Worm (Caenorhabditis elegans): ENCODE data around the gene wee-1.1.

Gene wee-1.1

DNA sequence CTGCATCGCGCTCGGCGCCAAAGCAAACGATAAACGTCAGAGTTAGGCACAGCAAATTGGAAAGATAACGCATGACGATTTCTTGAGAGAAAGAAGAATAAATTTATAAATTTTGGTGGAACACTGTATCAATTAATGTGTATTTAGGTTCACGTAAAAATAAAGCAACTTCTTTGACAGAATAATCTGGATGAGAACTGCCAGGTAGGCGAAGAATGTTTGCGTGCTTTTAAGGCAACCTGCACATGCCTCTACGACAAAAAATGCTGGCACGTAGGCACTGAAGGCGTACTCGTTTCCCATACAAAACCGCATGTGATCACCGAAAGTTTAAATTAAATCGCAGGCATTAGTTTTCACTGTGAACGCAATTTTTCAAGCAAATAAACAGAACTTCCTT, 30.2 kb downstream of the wee-1.1 start, which contains the start of gene F35H8.1:
Gene F35H8.1, minus strand, starts transcription at position 101 of the 400 bp plus-strand sequence.
- no peak for TF ChIP-seq K09A11.1 (tag; optimal IDR thresholded peaks at IDR 0.05; ENCODE audit: insufficient read depth)
- TF ChIP-seq ahr-1 (tag; optimal IDR thresholded peaks at IDR 0.05): no peak
- TF ChIP-seq ceh-19 (GFP tag; optimal IDR thresholded peaks at IDR 0.05): no peak
- TF ChIP-seq hlh-15 (tag; optimal IDR thresholded peaks at IDR 0.05): no peak
- no peak for TF ChIP-seq zip-5 (tag; optimal IDR thresholded peaks at IDR 0.05)
- TF ChIP-seq eyg-1 (tag; optimal IDR thresholded peaks at IDR 0.05): no peak
- TF ChIP-seq lim-6 (tag; optimal IDR thresholded peaks at IDR 0.05): no peak
- no peak for TF ChIP-seq hlh-6 (tag; optimal IDR thresholded peaks at IDR 0.05)
- no peak for TF ChIP-seq tbx-7 (tag; optimal IDR thresholded peaks at IDR 0.05)
- no peak for TF ChIP-seq pros-1 (tag; optimal IDR thresholded peaks at IDR 0.05)
- TF ChIP-seq tbx-2 (tag; optimal IDR thresholded peaks at IDR 0.05): no peak
- TF ChIP-seq ztf-16 (tag; optimal IDR thresholded peaks at IDR 0.05): no peak
- TF ChIP-seq sdc-2 (tag; optimal IDR thresholded peaks at IDR 0.05): no peak
- TF ChIP-seq K02D7.2 (tag; optimal IDR thresholded peaks at IDR 0.05): no peak
- no peak for TF ChIP-seq gmeb-2 (tag; optimal IDR thresholded peaks at IDR 0.05)
- TF ChIP-seq elt-4 (tag; optimal IDR thresholded peaks at IDR 0.05): no peak

- TF ChIP-seq ets-4 (tag; optimal IDR thresholded peaks at IDR 0.05) (no peak), K02D7.2 (tag; optimal IDR thresholded peaks at IDR 0.05) (no peak), pha-2 (tag; optimal IDR thresholded peaks at IDR 0.05) (no peak), sox-4 (tag; optimal IDR thresholded peaks at IDR 0.05) (no peak), elt-4 (tag; optimal IDR thresholded peaks at IDR 0.05) (no peak), ceh-6 (GFP tag; optimal IDR thresholded peaks at IDR 0.05) (no peak), nfya-1 (tag; optimal IDR thresholded peaks at IDR 0.05) (no peak)
Observed at ce11 chrII:9551536-9551935, 31.8 kb downstream of the wee-1.1 start, which contains the start of gene F35H8.12. F35H8.12 (plus strand) TSS chrII:9551836.

- TF ChIP-seq nhr-11 (tag; optimal IDR thresholded peaks at IDR 0.05) (no peak), ceh-2 (tag; optimal IDR thresholded peaks at IDR 0.05) (no peak), ceh-45 (GFP tag; IDR thresholded peaks at IDR 0.05) (no peak), F13H6.1 (tag; optimal IDR thresholded peaks at IDR 0.05) (no peak), syd-9 (tag; optimal IDR thresholded peaks at IDR 0.05) (no peak), K02D7.2 (tag; optimal IDR thresholded peaks at IDR 0.05) (no peak), npax-4 (tag; optimal IDR thresholded peaks at IDR 0.05) (no peak), zip-5 (tag; optimal IDR thresholded peaks at IDR 0.05) (no peak), dve-1 (tag; optimal IDR thresholded peaks at IDR 0.05) (no peak)
Observed at ce11 chrII:9550718-9551117, 32.6 kb downstream of the wee-1.1 start, which contains the start of gene sra-6. sra-6 (minus strand) TSS chrII:9550818.

DNA sequence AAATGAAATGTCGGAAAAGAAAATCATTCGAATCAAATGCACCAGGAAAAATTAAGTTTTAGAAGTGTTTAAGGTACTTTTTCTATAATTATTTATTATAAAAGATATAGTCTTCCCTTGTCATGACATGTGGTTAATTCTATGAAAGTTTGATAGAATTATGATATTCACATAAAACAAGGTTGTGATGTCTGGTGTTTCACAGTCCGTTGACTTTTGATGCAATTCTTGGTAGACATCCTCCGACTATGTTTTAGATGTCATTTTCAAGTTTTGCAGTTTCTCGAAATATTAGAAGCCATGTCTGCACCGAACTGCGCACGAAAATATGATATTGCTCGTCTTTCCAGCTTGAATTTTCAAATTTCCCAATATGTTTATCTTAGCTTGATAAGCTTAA, 39.0 kb downstream of the wee-1.1 start, which contains the start of gene sra-7:
Gene sra-7, plus strand, starts transcription at position 301 of the 400 bp plus-strand sequence.
- TF ChIP-seq madf-2 (tag; optimal IDR thresholded peaks at IDR 0.05) (no peak), lim-6 (tag; optimal IDR thresholded peaks at IDR 0.05) (no peak), K02D7.2 (tag; optimal IDR thresholded peaks at IDR 0.05) (no peak), ahr-1 (tag; optimal IDR thresholded peaks at IDR 0.05) (no peak), pat-9 (tag; optimal IDR thresholded peaks at IDR 0.05) (no peak)

DNA sequence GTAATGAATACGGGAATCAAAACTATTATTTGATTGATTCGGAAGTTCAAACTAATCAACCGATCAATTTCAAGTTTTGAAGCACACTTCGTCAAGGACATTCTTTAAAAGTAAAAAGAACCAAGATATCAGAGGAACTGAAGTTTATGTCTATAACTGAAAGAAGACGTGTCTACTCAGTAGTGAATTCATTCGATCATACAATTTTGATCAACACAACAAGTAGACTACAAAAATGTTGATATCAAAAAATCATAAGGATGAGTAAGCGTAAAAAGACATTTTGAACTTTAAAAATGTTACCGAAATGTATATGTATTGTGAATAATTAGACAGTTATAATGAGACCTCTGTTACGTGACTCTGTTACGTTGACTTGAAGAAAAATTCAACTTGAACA, 40.6 kb downstream of the wee-1.1 start, which contains the start of gene sra-4:
Gene sra-4, minus strand, starts transcription at position 101 of the 400 bp plus-strand sequence.
- TF ChIP-seq odd-2 (tag; optimal IDR thresholded peaks at IDR 0.05): no peak
- no peak for TF ChIP-seq nhr-232 (tag; optimal IDR thresholded peaks at IDR 0.05)
- no peak for TF ChIP-seq che-1 (tag; optimal IDR thresholded peaks at IDR 0.05)
- TF ChIP-seq unc-42 (tag; optimal IDR thresholded peaks at IDR 0.05): no peak
- TF ChIP-seq sox-2 (GFP tag; IDR thresholded peaks at IDR 0.05): no peak
- TF ChIP-seq ceh-6 (GFP tag; optimal IDR thresholded peaks at IDR 0.05): no peak
- no peak for TF ChIP-seq dmd-4 (tag; optimal IDR thresholded peaks at IDR 0.05; ENCODE audit: borderline replicate concordance)
- no peak for TF ChIP-seq sox-4 (tag; optimal IDR thresholded peaks at IDR 0.05)
- TF ChIP-seq rnt-1 (tag; optimal IDR thresholded peaks at IDR 0.05): no peak
